Fruit fly (Drosophila melanogaster): ENCODE measurements around the gene Mi-2.

The Mi-2 gene

DNA sequence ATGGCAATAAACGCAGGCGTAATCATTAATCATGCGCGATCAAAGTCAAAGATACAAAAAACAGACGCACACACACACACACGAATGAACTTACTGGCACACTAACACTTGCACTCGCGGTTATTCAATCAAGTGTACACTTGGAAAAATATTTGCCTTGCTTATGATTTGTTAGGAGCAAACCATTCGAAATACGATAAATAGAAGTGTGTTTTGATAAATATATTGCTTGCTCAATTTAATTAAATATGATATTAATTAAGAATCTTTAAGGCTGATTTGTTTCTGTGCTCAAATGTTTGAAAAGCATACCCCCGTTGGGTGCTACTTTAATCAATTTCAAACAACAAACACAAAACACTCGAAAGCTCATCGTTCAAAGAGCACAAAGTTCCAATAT, 35.5 kb upstream of the Mi-2 start (continued):
- no peak for TF ChIP-seq Neu2 (GFP tag; optimal IDR thresholded peaks at IDR 0.05; ENCODE audit: borderline replicate concordance)
- no peak for TF ChIP-seq bbx (GFP tag; IDR thresholded peaks at IDR 0.05; ENCODE audit: partially characterized antibody)
- TF ChIP-seq sna (GFP tag; IDR thresholded peaks at IDR 0.05; ENCODE audit: partially characterized antibody): no peak
- no peak for TF ChIP-seq wor (GFP tag; IDR thresholded peaks at IDR 0.05)
- no peak for TF ChIP-seq CG11560 (tag; IDR thresholded peaks at IDR 0.05)
- no peak for TF ChIP-seq tio (GFP tag; optimal IDR thresholded peaks at IDR 0.05)
- TF ChIP-seq CG12236 (GFP tag; optimal IDR thresholded peaks at IDR 0.05): no peak
- no peak for TF ChIP-seq CG15696 (tag; optimal IDR thresholded peaks at IDR 0.05)
- TF ChIP-seq onecut (GFP tag; IDR thresholded peaks at IDR 0.05): no peak
- TF ChIP-seq CG11696 (GFP tag; IDR thresholded peaks at IDR 0.05): no peak
- TF ChIP-seq br (optimal IDR thresholded peaks at IDR 0.05): no peak
- TF ChIP-seq stc (GFP tag; IDR thresholded peaks at IDR 0.05): no peak; the same call in 1 of the 2 replicates
- TF ChIP-seq CG12299 (tag; optimal IDR thresholded peaks at IDR 0.05): no peak
- TF ChIP-seq CG3838 (GFP tag; optimal IDR thresholded peaks at IDR 0.05): no peak
- TF ChIP-seq HLH4C (GFP tag; IDR thresholded peaks at IDR 0.05; ENCODE audit: partially characterized antibody): no peak
- no peak for TF ChIP-seq CG12744 (GFP tag; optimal IDR thresholded peaks at IDR 0.05)
- no peak for TF ChIP-seq CG10147 (GFP tag; optimal IDR thresholded peaks at IDR 0.05)
- peak; percentile 33; the same call in 1 of the 2 replicates for TF ChIP-seq CG6689 (GFP tag; IDR thresholded peaks at IDR 0.05)
- no peak for TF ChIP-seq mld (GFP tag; IDR thresholded peaks at IDR 0.05; ENCODE audit: partially characterized antibody)
- TF ChIP-seq CG11695 (GFP tag; IDR thresholded peaks at IDR 0.05): no peak
- no peak for TF ChIP-seq Elba2 (GFP tag; optimal IDR thresholded peaks at IDR 0.05)
- TF ChIP-seq MTF-1 (GFP tag; optimal IDR thresholded peaks at IDR 0.05; ENCODE audit: borderline replicate concordance): no peak
- no peak for TF ChIP-seq HLH3B (GFP tag; IDR thresholded peaks at IDR 0.05)
- TF ChIP-seq zfh1 (GFP tag; IDR thresholded peaks at IDR 0.05): no peak
- no peak for TF ChIP-seq CG9609 (GFP tag; optimal IDR thresholded peaks at IDR 0.05)
- TF ChIP-seq CG17385 (GFP tag; optimal IDR thresholded peaks at IDR 0.05): no peak
- no peak for TF ChIP-seq CG10267 (tag; optimal IDR thresholded peaks at IDR 0.05)
- no peak for TF ChIP-seq z (GFP tag; IDR thresholded peaks at IDR 0.05)
- no peak for TF ChIP-seq sug (tag; optimal IDR thresholded peaks at IDR 0.05)
- TF ChIP-seq CG3281 (GFP tag; optimal IDR thresholded peaks at IDR 0.05): peak; percentile 23
- no peak for TF ChIP-seq CG8765 (GFP tag; IDR thresholded peaks at IDR 0.05)
- no peak for TF ChIP-seq CG1024 (GFP tag; IDR thresholded peaks at IDR 0.05)
- TF ChIP-seq bab2 (GFP tag; optimal IDR thresholded peaks at IDR 0.05): no peak
- no peak for TF ChIP-seq CG15073 (GFP tag; optimal IDR thresholded peaks at IDR 0.05)
- TF ChIP-seq pzg (GFP tag; optimal IDR thresholded peaks at IDR 0.05): no peak
- TF ChIP-seq fu2 (GFP tag; optimal IDR thresholded peaks at IDR 0.05): no peak
- TF ChIP-seq chn (GFP tag; optimal IDR thresholded peaks at IDR 0.05): no peak
- TF ChIP-seq CG18476 (GFP tag; optimal IDR thresholded peaks at IDR 0.05): peak; percentile 1
- no peak for TF ChIP-seq CG31441 (GFP tag; IDR thresholded peaks at IDR 0.05)
- no peak for TF ChIP-seq CG13775 (GFP tag; optimal IDR thresholded peaks at IDR 0.05)
- peak; percentile 2 for TF ChIP-seq CG12942 (GFP tag; optimal IDR thresholded peaks at IDR 0.05)
- no peak for TF ChIP-seq gsb-n (tag; optimal IDR thresholded peaks at IDR 0.05)
- TF ChIP-seq Hr39 (optimal IDR thresholded peaks at IDR 0.05): no peak
- no peak for TF ChIP-seq slou (GFP tag; optimal IDR thresholded peaks at IDR 0.05)
- no peak for TF ChIP-seq phol (tag; optimal IDR thresholded peaks at IDR 0.05)
- no peak for TF ChIP-seq Bdp1 (GFP tag; optimal IDR thresholded peaks at IDR 0.05)
- no peak for TF ChIP-seq chm (GFP tag; IDR thresholded peaks at IDR 0.05)
- TF ChIP-seq fd96Cb (tag; optimal IDR thresholded peaks at IDR 0.05): peak; percentile 28
- no peak for TF ChIP-seq NfI (GFP tag; optimal IDR thresholded peaks at IDR 0.05)
- no peak for TF ChIP-seq Awh (GFP tag; IDR thresholded peaks at IDR 0.05)
- TF ChIP-seq Blimp-1 (GFP tag; optimal IDR thresholded peaks at IDR 0.05): peak; percentile 39
- no peak for TF ChIP-seq ap (GFP tag; IDR thresholded peaks at IDR 0.05)
- TF ChIP-seq vfl (GFP tag; optimal IDR thresholded peaks at IDR 0.05): no peak

Measured in whole organism, embryonic.